Worm (Caenorhabditis elegans) whole organism, L1 larva: Measurements from ENCODE around the gene C03F11.2.

Experiments
- C16A3.4 ChIP-seq: fragments of 150-350 bp; optimal IDR thresholded peaks from 2 replicates; lab custom pipeline; 2014; ENCODE audit warnings: missing biosample characterization, missing genetic modification characterization
- ceh-82 ChIP-seq, 3 experiments: fragments of 150-350 bp in 1 of 3; sonication (generic microtip) in 2 of 3; optimal IDR thresholded peaks; 2 replicates each; lab custom pipeline; 2014 to 2017; ENCODE audit warnings: missing biosample characterization in 3 of 3, missing genetic modification characterization in 3 of 3
- ceh-88 ChIP-seq: fragments of 200-800 bp; sonication (Bioruptor generic); IDR thresholded peaks from 2 replicates; pipeline ENCODE4 v1.3.6; 2022; ENCODE audit warnings: missing genetic modification characterization, missing compliant biosample characterization
- dsc-1 ChIP-seq: sonication (generic microtip); optimal IDR thresholded peaks from 2 replicates; lab custom pipeline; 2016; ENCODE audit warnings: mild to moderate bottlenecking, missing genetic modification characterization, missing compliant biosample characterization
- efl-1 ChIP-seq, 4 experiments: fragments of 150-350 bp; optimal IDR thresholded peaks in 3 of 4; peaks in 1 of 4; 1 replicate in 1 of 4; 2 replicates in 3 of 4; lab custom pipeline; 2014; ENCODE audit warnings: missing biosample characterization in 2 of 4, missing genetic modification characterization in 2 of 4, missing genetic modification reagents in 2 of 4
- elt-2 ChIP-seq: sonication (generic microtip); optimal IDR thresholded peaks from 2 replicates; lab custom pipeline; 2016; ENCODE audit warnings: missing genetic modification characterization, mild to moderate bottlenecking, inconsistent platforms, missing compliant biosample characterization, missing genetic modification reagents
- lin-14 ChIP-seq: fragments of 200-800 bp; sonication (Bioruptor generic); optimal IDR thresholded peaks from 2 replicates; lab custom pipeline; 2018; ENCODE audit warnings: mild to moderate bottlenecking, missing genetic modification characterization, moderate library complexity, missing compliant biosample characterization
- lin-35 ChIP-seq, 2 experiments: fragments of 150-350 bp; optimal IDR thresholded peaks; 2 replicates each; lab custom pipeline; 2014; ENCODE audit warnings: missing biosample characterization in 2 of 2, missing genetic modification characterization in 2 of 2, missing genetic modification reagents in 2 of 2
- nhr-20 ChIP-seq: sonication (generic microtip); optimal IDR thresholded peaks from 2 replicates; lab custom pipeline; 2016; ENCODE audit warnings: mild to moderate bottlenecking, missing genetic modification characterization, missing compliant biosample characterization
- pax-3 ChIP-seq: fragments of 200-800 bp; sonication (Bioruptor generic); optimal IDR thresholded peaks from 2 replicates; lab custom pipeline; 2018; ENCODE audit warnings: mild to moderate bottlenecking, missing genetic modification characterization, moderate library complexity, missing compliant biosample characterization

Gene C03F11.2

DNA sequence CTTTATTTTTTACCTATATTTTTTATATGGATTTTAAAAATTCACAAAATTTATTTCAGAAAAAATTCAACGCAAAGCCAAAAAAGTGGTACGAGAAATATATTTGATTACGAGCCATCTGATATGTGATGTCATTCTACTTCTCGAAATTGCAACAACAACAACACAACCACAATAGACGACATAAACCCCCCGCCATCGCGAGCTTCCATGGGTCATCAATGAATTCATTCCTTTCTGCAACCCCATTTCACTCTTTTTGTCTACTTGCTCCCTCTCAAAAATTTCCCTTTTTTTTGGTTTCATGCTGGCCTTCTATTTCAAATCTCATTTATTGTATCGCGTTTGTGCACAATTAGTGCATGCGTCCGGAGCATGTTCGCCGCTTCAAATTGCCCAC is 49.3 kb downstream of the C03F11.2 start:
- TF ChIP-seq dsc-1 (peak; percentile 18), ceh-88 (no peak), lin-14 (GFP tag; lab: Kevin White, UChicago) (peak; percentile 17)

DNA sequence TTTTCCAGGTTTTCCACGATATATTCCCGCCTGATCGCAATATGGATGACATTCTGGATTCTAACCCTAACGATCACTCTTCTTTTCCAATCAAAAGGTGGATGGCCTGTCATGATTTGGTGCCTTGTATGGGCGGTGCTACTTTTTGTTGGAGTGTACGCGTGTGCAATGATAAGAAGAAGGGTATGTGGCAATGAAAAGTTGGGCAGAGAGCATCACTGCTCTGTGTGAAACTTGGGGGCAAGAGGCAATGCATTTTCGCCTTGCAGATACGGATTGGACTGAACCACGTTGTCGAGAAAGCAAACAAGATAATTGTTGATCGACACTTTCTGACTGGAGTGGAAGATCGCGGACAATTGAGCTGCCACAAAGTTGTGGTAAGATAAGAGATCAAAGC is 50.9 kb downstream of the C03F11.2 start:
- TF ChIP-seq pax-3 (tag; lab: Kevin White, UChicago) (no peak), ceh-82 (tag; optimal IDR thresholded peaks at IDR 0.05; lab: Kevin White, UChicago) (no peak), C16A3.4 (tag; lab: Kevin White, UChicago) (no peak), nhr-20 (tag; lab: Kevin White, UChicago) (no peak), lin-35 (GFP tag; optimal IDR thresholded peaks at IDR 0.05; lab: Kevin White, UChicago) (peak in 1 of 2 experiments; percentile 3), elt-2 (tag; lab: Kevin White, UChicago) (peak; percentile 0), efl-1 (optimal IDR thresholded peaks at IDR 0.05; lab: Kevin White, UChicago) (no peak), efl-1 (GFP tag; optimal IDR thresholded peaks at IDR 0.05 in 1 of 2; lab: Kevin White, UChicago) (peak in 1 of 2 experiments; percentile 62)
